Fruit fly (Drosophila melanogaster): ENCODE data around the gene Mdh1.

DNA sequence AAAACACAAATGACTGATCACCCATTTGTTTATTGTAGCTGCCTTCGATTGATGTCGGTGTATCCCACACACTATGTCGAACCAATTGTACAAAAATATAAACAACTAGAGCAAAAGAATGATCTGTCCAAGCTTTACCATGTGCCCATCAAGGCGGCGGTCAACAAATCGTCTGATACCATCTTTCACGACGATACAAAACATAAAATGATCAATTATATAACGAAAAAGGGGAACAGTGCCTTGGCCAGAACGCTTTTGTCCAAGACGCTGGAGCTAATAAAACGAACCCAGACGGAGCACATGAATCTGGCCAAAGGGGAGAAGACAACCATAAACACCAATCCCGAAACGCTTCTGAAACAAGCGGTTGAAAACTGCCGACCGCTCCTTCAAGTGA is 9.3 kb downstream of the Mdh1 start:
- no peak for TF ChIP-seq CTCF (optimal IDR thresholded peaks at IDR 0.05)
- no peak for TF ChIP-seq CG8478 (optimal IDR thresholded peaks at IDR 0.05)

Data from S2 (cell line).